Fruit fly (Drosophila melanogaster) whole organism, embryonic: ENCODE data around the gene CG7272.

Source experiments
- Antp ChIP-seq: fragments of 200-800 bp; sonication (Bioruptor generic); optimal IDR thresholded peaks from 3 replicates; lab custom pipeline; 2016; ENCODE audit warnings: missing biosample characterization, missing genetic modification characterization
- Asciz ChIP-seq: fragments of 200-800 bp; sonication (Bioruptor generic); optimal IDR thresholded peaks from 2 replicates; lab custom pipeline; 2017; ENCODE audit warnings: missing biosample characterization, mild to moderate bottlenecking, missing genetic modification characterization, missing genetic modification reagents
- C15 ChIP-seq: fragments of 200-800 bp; sonication (Bioruptor generic); IDR thresholded peaks from 3 replicates; pipeline ENCODE4 v1.3.6; 2022; ENCODE audit warnings: missing biosample characterization, missing genetic modification characterization
- CG10274 ChIP-seq: fragments of 200-800 bp; sonication (Bioruptor generic); optimal IDR thresholded peaks from 3 replicates; lab custom pipeline; 2017; ENCODE audit warnings: missing biosample characterization, mild to moderate bottlenecking, missing genetic modification characterization
- CG11093 ChIP-seq: fragments of 200-800 bp; sonication (Bioruptor generic); IDR thresholded peaks from 3 replicates; pipeline ENCODE4 v1.3.6; 2022; ENCODE audit warnings: missing biosample characterization, missing genetic modification characterization
- CG12236 ChIP-seq: fragments of 200-800 bp; sonication (Bioruptor generic); optimal IDR thresholded peaks from 2 replicates; lab custom pipeline; 2016; ENCODE audit warnings: missing biosample characterization, missing genetic modification characterization
- CG13775 ChIP-seq: fragments of 200-800 bp; sonication (Bioruptor generic); optimal IDR thresholded peaks from 3 replicates; lab custom pipeline; 2017; ENCODE audit warnings: missing biosample characterization, mild to moderate bottlenecking, missing genetic modification characterization
- CG18262 ChIP-seq: fragments of 200-800 bp; optimal IDR thresholded peaks from 3 replicates; lab custom pipeline; 2019; ENCODE audit warnings: missing biosample characterization, mild to moderate bottlenecking, missing genetic modification characterization, moderate library complexity
- CG18764 ChIP-seq: fragments of 200-800 bp; sonication (Bioruptor generic); optimal IDR thresholded peaks from 3 replicates; lab custom pipeline; 2016; ENCODE audit warnings: missing biosample characterization, missing genetic modification characterization
- CG30431 ChIP-seq: fragments of 200-800 bp; sonication (Bioruptor generic); optimal IDR thresholded peaks from 2 replicates; lab custom pipeline; 2017; ENCODE audit warnings: missing biosample characterization, missing genetic modification characterization
- CG31365 ChIP-seq: fragments of 200-800 bp; sonication (Bioruptor generic); optimal IDR thresholded peaks from 2 replicates; lab custom pipeline; 2018; ENCODE audit warnings: missing biosample characterization, mild to moderate bottlenecking, missing genetic modification characterization
- CG4360 ChIP-seq: fragments of 200-800 bp; sonication (Bioruptor generic); IDR thresholded peaks from 2 replicates; pipeline ENCODE4 v1.3.6; 2022; ENCODE audit warnings: missing biosample characterization, missing genetic modification characterization
- CG4707 ChIP-seq: fragments of 200-800 bp; sonication (Bioruptor generic); optimal IDR thresholded peaks from 2 replicates; lab custom pipeline; 2018; ENCODE audit warnings: missing biosample characterization, mild to moderate bottlenecking, missing genetic modification characterization, moderate library complexity
- CG6854 ChIP-seq: fragments of 200-800 bp; sonication (Bioruptor generic); optimal IDR thresholded peaks from 3 replicates; lab custom pipeline; 2017; ENCODE audit warnings: missing biosample characterization, mild to moderate bottlenecking, missing genetic modification characterization
- CG8478 ChIP-seq: fragments of >200 bp; optimal IDR thresholded peaks from 2 replicates; lab custom pipeline; 2018
- CG8924 ChIP-seq: fragments of 200-800 bp; optimal IDR thresholded peaks from 3 replicates; lab custom pipeline; 2019; ENCODE audit warnings: missing biosample characterization, mild to moderate bottlenecking, missing genetic modification characterization, moderate library complexity
- CrebB ChIP-seq: fragments of 200-800 bp; sonication (Bioruptor generic); optimal IDR thresholded peaks from 3 replicates; lab custom pipeline; 2018; ENCODE audit warnings: missing biosample characterization, mild to moderate bottlenecking, missing genetic modification characterization
- D19A ChIP-seq: fragments of 200-800 bp; optimal IDR thresholded peaks from 3 replicates; lab custom pipeline; 2019; ENCODE audit warnings: missing biosample characterization, mild to moderate bottlenecking, missing genetic modification characterization, moderate library complexity
- D19B ChIP-seq: fragments of 200-800 bp; sonication (Bioruptor generic); optimal IDR thresholded peaks from 2 replicates; lab custom pipeline; 2017; ENCODE audit warnings: missing biosample characterization, mild to moderate bottlenecking, missing genetic modification characterization
- H2.0 ChIP-seq: fragments of 200-800 bp; sonication (Bioruptor generic); IDR thresholded peaks from 2 replicates; pipeline ENCODE4 v1.3.6; 2022; ENCODE audit warnings: missing biosample characterization, missing genetic modification characterization
- Hand ChIP-seq: fragments of 200-800 bp; sonication (Bioruptor generic); optimal IDR thresholded peaks from 2 replicates; lab custom pipeline; 2017; ENCODE audit warnings: mild to moderate bottlenecking, missing biosample characterization, missing genetic modification reagents, missing genetic modification characterization
- HmgD ChIP-seq: fragments of 200-800 bp; sonication (Bioruptor generic); optimal IDR thresholded peaks from 3 replicates; lab custom pipeline; 2016; ENCODE audit warnings: missing biosample characterization, missing genetic modification characterization
- MESR4 ChIP-seq: fragments of 200-800 bp; sonication (Bioruptor generic); optimal IDR thresholded peaks from 2 replicates; lab custom pipeline; 2018; ENCODE audit warnings: missing biosample characterization, mild to moderate bottlenecking, missing genetic modification characterization, moderate library complexity
- NfI ChIP-seq: fragments of 200-800 bp; sonication (Bioruptor generic); optimal IDR thresholded peaks from 3 replicates; lab custom pipeline; 2018; ENCODE audit warnings: missing biosample characterization, mild to moderate bottlenecking, missing genetic modification characterization, moderate library complexity
- Ptx1 ChIP-seq: fragments of 200-800 bp; sonication (Bioruptor generic); IDR thresholded peaks from 2 replicates; pipeline ENCODE4 v1.3.6; 2022; ENCODE audit warnings: missing biosample characterization, missing genetic modification characterization
- Taf1 ChIP-seq: fragments of 200-800 bp; sonication (Bioruptor generic); IDR thresholded peaks from 2 replicates; pipeline ENCODE4 v1.3.6; 2022; ENCODE audit warnings: missing biosample characterization, missing genetic modification characterization
- abd-A ChIP-seq: fragments of 200-800 bp; sonication (Bioruptor generic); optimal IDR thresholded peaks from 3 replicates; lab custom pipeline; 2019; ENCODE audit warnings: missing biosample characterization, mild to moderate bottlenecking, missing genetic modification characterization, moderate library complexity
- cato ChIP-seq: fragments of 200-800 bp; sonication (Bioruptor generic); optimal IDR thresholded peaks from 2 replicates; lab custom pipeline; 2016; ENCODE audit warnings: missing biosample characterization, missing genetic modification characterization, borderline replicate concordance
- chn ChIP-seq: fragments of 200-800 bp; sonication (Bioruptor generic); optimal IDR thresholded peaks from 2 replicates; lab custom pipeline; 2016; ENCODE audit warnings: missing biosample characterization, missing genetic modification characterization
- corto ChIP-seq: fragments of 200-800 bp; sonication (Bioruptor generic); optimal IDR thresholded peaks from 2 replicates; lab custom pipeline; 2016; ENCODE audit warnings: missing biosample characterization, mild to moderate bottlenecking, missing genetic modification characterization, moderate library complexity
- dm ChIP-seq: fragments of 200-800 bp; sonication (Bioruptor generic); optimal IDR thresholded peaks from 3 replicates; lab custom pipeline; 2016; ENCODE audit warnings: missing biosample characterization, missing genetic modification characterization
- dpn ChIP-seq, 2 experiments: fragments of 200-800 bp; sonication (Bioruptor generic); optimal IDR thresholded peaks; 3 replicates each; lab custom pipeline; 2016; ENCODE audit warnings: missing biosample characterization in 2 of 2, missing genetic modification characterization in 2 of 2
- eve ChIP-seq, 2 experiments: fragments of >200 bp; optimal IDR thresholded peaks; 2 replicates each; lab custom pipeline; 2017; ENCODE audit warnings: missing biosample characterization in 2 of 2, missing genetic modification characterization in 2 of 2
- gcm2 ChIP-seq: fragments of 200-800 bp; sonication (Bioruptor generic); optimal IDR thresholded peaks from 2 replicates; lab custom pipeline; 2016; ENCODE audit warnings: missing biosample characterization, missing genetic modification characterization
- grau ChIP-seq: fragments of 200-800 bp; optimal IDR thresholded peaks from 3 replicates; lab custom pipeline; 2019; ENCODE audit warnings: missing biosample characterization, mild to moderate bottlenecking, missing genetic modification characterization, moderate library complexity
- gsb-n ChIP-seq: fragments of 200-800 bp; sonication (Bioruptor generic); optimal IDR thresholded peaks from 3 replicates; lab custom pipeline; 2018; ENCODE audit warnings: missing biosample characterization, mild to moderate bottlenecking, missing genetic modification characterization
- hth ChIP-seq: fragments of >200 bp; optimal IDR thresholded peaks from 2 replicates; lab custom pipeline; 2017; ENCODE audit warnings: inconsistent platforms
- ind ChIP-seq: fragments of 200-800 bp; sonication (Bioruptor generic); optimal IDR thresholded peaks from 3 replicates; lab custom pipeline; 2016; ENCODE audit warnings: missing biosample characterization, missing genetic modification characterization
- lbe ChIP-seq: fragments of 200-800 bp; sonication (Bioruptor generic); optimal IDR thresholded peaks from 2 replicates; lab custom pipeline; 2016; ENCODE audit warnings: missing biosample characterization, mild to moderate bottlenecking, missing genetic modification characterization
- luna ChIP-seq: fragments of 200-800 bp; sonication (Bioruptor generic); optimal IDR thresholded peaks from 2 replicates; lab custom pipeline; 2016; ENCODE audit warnings: missing biosample characterization, missing genetic modification characterization
- nmo ChIP-seq: fragments of 200-800 bp; sonication (Bioruptor generic); optimal IDR thresholded peaks from 2 replicates; lab custom pipeline; 2018; ENCODE audit warnings: missing biosample characterization, mild to moderate bottlenecking, missing genetic modification characterization, moderate library complexity
- onecut ChIP-seq: fragments of 200-800 bp; sonication (Bioruptor generic); IDR thresholded peaks from 2 replicates; pipeline ENCODE4 v1.3.6; 2022; ENCODE audit warnings: missing biosample characterization, missing genetic modification characterization
- org-1 ChIP-seq: fragments of 200-800 bp; sonication (Bioruptor generic); optimal IDR thresholded peaks from 2 replicates; lab custom pipeline; 2017; ENCODE audit warnings: missing biosample characterization, missing genetic modification characterization
- pfk ChIP-seq: fragments of 200-800 bp; sonication (Bioruptor generic); optimal IDR thresholded peaks from 2 replicates; lab custom pipeline; 2018; ENCODE audit warnings: missing biosample characterization, mild to moderate bottlenecking, missing genetic modification characterization, moderate library complexity
- pnt ChIP-seq: fragments of 200-800 bp; sonication (Bioruptor generic); optimal IDR thresholded peaks from 3 replicates; lab custom pipeline; 2016; ENCODE audit warnings: missing biosample characterization, missing genetic modification characterization
- pum ChIP-seq: fragments of 200-800 bp; sonication (Bioruptor generic); optimal IDR thresholded peaks from 2 replicates; lab custom pipeline; 2016; ENCODE audit warnings: missing biosample characterization, missing genetic modification characterization
- pzg ChIP-seq: fragments of 200-800 bp; sonication (Bioruptor generic); optimal IDR thresholded peaks from 3 replicates; lab custom pipeline; 2018; ENCODE audit warnings: missing biosample characterization, mild to moderate bottlenecking, missing genetic modification characterization, moderate library complexity
- salm ChIP-seq: fragments of 200-800 bp; sonication (Bioruptor generic); optimal IDR thresholded peaks from 2 replicates; lab custom pipeline; 2018; ENCODE audit warnings: missing biosample characterization, mild to moderate bottlenecking, missing genetic modification characterization
- so ChIP-seq: fragments of 200-800 bp; sonication (Bioruptor generic); IDR thresholded peaks from 3 replicates; pipeline ENCODE4 v1.3.6; 2022; ENCODE audit warnings: missing biosample characterization, missing genetic modification characterization
- vnd ChIP-seq: fragments of 200-800 bp; sonication (Bioruptor generic); IDR thresholded peaks from 3 replicates; pipeline ENCODE4 v1.3.6; 2022; ENCODE audit warnings: missing biosample characterization, missing genetic modification characterization; ENCODE audit not compliant: partially characterized antibody
- zen2 ChIP-seq: fragments of 200-800 bp; sonication (Bioruptor generic); IDR thresholded peaks from 3 replicates; pipeline ENCODE4 v1.3.6; 2022; ENCODE audit warnings: missing biosample characterization, missing genetic modification characterization; ENCODE audit not compliant: partially characterized antibody

CG7272 gene

dm6 chr3L:15520320-15520719, 19.6 kb downstream of the CG7272 start, which contains the start of gene yellow-k:
Gene yellow-k, plus strand, starts transcription at chr3L:15520620.
- no peak for TF ChIP-seq CG4360 (GFP tag; lab: Robert Waterston, UW)
- TF ChIP-seq Antp: no peak
- TF ChIP-seq CG4707 (GFP tag; lab: Kevin White, UChicago): no peak
- TF ChIP-seq zen2: no peak
- no peak for TF ChIP-seq MESR4 (GFP tag; lab: Kevin White, UChicago)
- no peak for TF ChIP-seq cato (GFP tag; lab: Kevin White, UChicago)
- TF ChIP-seq CG30431 (GFP tag; lab: Kevin White, UChicago): no peak
- TF ChIP-seq CG8924 (tag; lab: Kevin White, UChicago): no peak
- TF ChIP-seq vnd: no peak
- no peak for TF ChIP-seq corto (GFP tag; lab: Kevin White, UChicago)
- TF ChIP-seq org-1: no peak
- TF ChIP-seq chn (GFP tag; lab: Kevin White, UChicago): no peak
- TF ChIP-seq pfk: no peak

dm6 chr3L:15523806-15524346, 23.1 kb downstream of the CG7272 start, which contains the start of gene CG7945:
Gene CG7945, minus strand, starts transcription at chr3L:15524137.
- TF ChIP-seq eve (GFP tag; optimal IDR thresholded peaks at IDR 0.05; lab: Kevin White, UChicago): peak in 1 of 2 experiments; percentile 79
- TF ChIP-seq D19A (tag; lab: Kevin White, UChicago): no peak
- TF ChIP-seq hth (lab: Kevin White, UChicago): no peak
- TF ChIP-seq CG10274 (GFP tag; lab: Kevin White, UChicago): no peak
- TF ChIP-seq Hand (GFP tag; lab: Kevin White, UChicago): no peak
- TF ChIP-seq CG11093 (GFP tag; lab: Robert Waterston, UW): no peak
- no peak for TF ChIP-seq luna (GFP tag; lab: Kevin White, UChicago)
- no peak for TF ChIP-seq D19B (GFP tag; lab: Kevin White, UChicago)
- no peak for TF ChIP-seq Ptx1 (GFP tag; lab: Robert Waterston, UW)
- TF ChIP-seq CG31365 (tag; lab: Kevin White, UChicago): no peak
- no peak for TF ChIP-seq so (GFP tag; lab: Robert Waterston, UW)
- no peak for TF ChIP-seq Asciz (GFP tag; lab: Kevin White, UChicago)
- TF ChIP-seq dpn (GFP tag; optimal IDR thresholded peaks at IDR 0.05; lab: Kevin White, UChicago): no peak
- TF ChIP-seq Taf1 (GFP tag; lab: Robert Waterston, UW): no peak
- TF ChIP-seq HmgD (GFP tag; lab: Kevin White, UChicago): no peak
- no peak for TF ChIP-seq salm (tag; lab: Kevin White, UChicago)
- peak; percentile 23 for TF ChIP-seq nmo (GFP tag; lab: Kevin White, UChicago)
- TF ChIP-seq CG13775 (GFP tag; lab: Kevin White, UChicago): no peak
- peak; percentile 70 for TF ChIP-seq gsb-n (tag; lab: Kevin White, UChicago)
- TF ChIP-seq pnt (GFP tag; lab: Kevin White, UChicago): no peak
- no peak for TF ChIP-seq gcm2 (GFP tag; lab: Kevin White, UChicago)
- no peak for TF ChIP-seq CG18764 (GFP tag; lab: Kevin White, UChicago)
- no peak for TF ChIP-seq H2.0 (GFP tag; lab: Robert Waterston, UW)
- TF ChIP-seq vnd: 0 out of 3 replicates have a peak, but pooled peaks have one; percentile 36
- TF ChIP-seq CG12236 (GFP tag; lab: Kevin White, UChicago): no peak
- TF ChIP-seq dm: no peak
- TF ChIP-seq CG18262 (tag; lab: Kevin White, UChicago): no peak
- TF ChIP-seq abd-A (tag; lab: Kevin White, UChicago): no peak
- no peak for TF ChIP-seq CrebB (tag; lab: Kevin White, UChicago)
- TF ChIP-seq NfI (GFP tag; lab: Kevin White, UChicago): no peak
- TF ChIP-seq pum: no peak
- no peak for TF ChIP-seq CG6854 (GFP tag; lab: Kevin White, UChicago)
- TF ChIP-seq lbe: peak; percentile 56
- TF ChIP-seq onecut (GFP tag; lab: Robert Waterston, UW): 0 out of 2 replicates have a peak, but pooled peaks have one; percentile 3
- no peak for TF ChIP-seq grau
- no peak for TF ChIP-seq C15
- TF ChIP-seq pzg (GFP tag; lab: Kevin White, UChicago): peak; percentile 93
- TF ChIP-seq CG8478 (lab: Kevin White, UChicago): no peak
- TF ChIP-seq ind (GFP tag; lab: Kevin White, UChicago): no peak
